Fruit fly (Drosophila melanogaster): ENCODE data around the gene CG43102.

The CG43102 gene

dm6 chr3R:17759773-17760476, 34.4 kb downstream of the CG43102 start (continued):
- no peak for TF ChIP-seq Ada2b (GFP tag; IDR thresholded peaks at IDR 0.05)
- TF ChIP-seq Fer3 (tag; optimal IDR thresholded peaks at IDR 0.05), result peak; percentile 13
- no peak for TF ChIP-seq ftz-f1 (GFP tag; optimal IDR thresholded peaks at IDR 0.05)
- no peak for TF ChIP-seq pan (optimal IDR thresholded peaks at IDR 0.05)
- TF ChIP-seq pan (GFP tag; optimal IDR thresholded peaks at IDR 0.05 in 1 of 2, IDR thresholded peaks at IDR 0.05 in 1 of 2), result no peak
- no peak for TF ChIP-seq D19B (GFP tag; optimal IDR thresholded peaks at IDR 0.05)
- no peak for TF ChIP-seq crp (GFP tag; optimal IDR thresholded peaks at IDR 0.05)
- no peak for TF ChIP-seq Poxn (GFP tag; IDR thresholded peaks at IDR 0.05)
- no peak for TF ChIP-seq CG13123 (GFP tag; optimal IDR thresholded peaks at IDR 0.05)
- no peak for TF ChIP-seq Stat92E (GFP tag; optimal IDR thresholded peaks at IDR 0.05)
- TF ChIP-seq HmgD (GFP tag; optimal IDR thresholded peaks at IDR 0.05), result no peak
- no peak for TF ChIP-seq CG17802 (tag; optimal IDR thresholded peaks at IDR 0.05)
- TF ChIP-seq Hey (tag; optimal IDR thresholded peaks at IDR 0.05), result no peak
- TF ChIP-seq CG11398 (GFP tag; optimal IDR thresholded peaks at IDR 0.05), result no peak
- no peak for TF ChIP-seq CG2129 (GFP tag; IDR thresholded peaks at IDR 0.05; ENCODE audit: partially characterized antibody)
- TF ChIP-seq CG9215 (GFP tag; IDR thresholded peaks at IDR 0.05), result no peak
- TF ChIP-seq CG13624 (GFP tag; optimal IDR thresholded peaks at IDR 0.05), result no peak
- TF ChIP-seq otp (GFP tag; IDR thresholded peaks at IDR 0.05), result no peak
- no peak for TF ChIP-seq CG30403 (GFP tag; optimal IDR thresholded peaks at IDR 0.05)
- no peak for TF ChIP-seq dpn (GFP tag; optimal IDR thresholded peaks at IDR 0.05)
- no peak for TF ChIP-seq pnt (GFP tag; optimal IDR thresholded peaks at IDR 0.05)
- no peak for TF ChIP-seq ap (GFP tag; IDR thresholded peaks at IDR 0.05)
- no peak for TF ChIP-seq da (GFP tag; optimal IDR thresholded peaks at IDR 0.05)
- TF ChIP-seq Optix (GFP tag; IDR thresholded peaks at IDR 0.05), result no peak
- TF ChIP-seq Fer2 (tag; optimal IDR thresholded peaks at IDR 0.05), result no peak
- peak; percentile 69 for TF ChIP-seq sd (tag; optimal IDR thresholded peaks at IDR 0.05)
- TF ChIP-seq nmo (GFP tag; optimal IDR thresholded peaks at IDR 0.05), result no peak
- TF ChIP-seq tgo (GFP tag; IDR thresholded peaks at IDR 0.05), result no peak
- TF ChIP-seq CG17912 (GFP tag; optimal IDR thresholded peaks at IDR 0.05), result no peak
- no peak for TF ChIP-seq lilli (GFP tag; optimal IDR thresholded peaks at IDR 0.05)
- TF ChIP-seq nom (GFP tag; optimal IDR thresholded peaks at IDR 0.05), result no peak
- no peak for TF ChIP-seq CG43689 (GFP tag; IDR thresholded peaks at IDR 0.05)
- TF ChIP-seq NfI (GFP tag; optimal IDR thresholded peaks at IDR 0.05), result no peak
- peak; percentile 57 for TF ChIP-seq CG18599 (GFP tag; optimal IDR thresholded peaks at IDR 0.05)
- TF ChIP-seq dati (GFP tag; IDR thresholded peaks at IDR 0.05), result no peak
- TF ChIP-seq CG3726 (GFP tag; IDR thresholded peaks at IDR 0.05), result no peak
- TF ChIP-seq CG11093 (GFP tag; IDR thresholded peaks at IDR 0.05), result no peak
- peak; percentile 20; the same call in 1 of the 3 replicates for TF ChIP-seq vnd (GFP tag; IDR thresholded peaks at IDR 0.05; ENCODE audit: partially characterized antibody)
- no peak for TF ChIP-seq CG9817 (tag; optimal IDR thresholded peaks at IDR 0.05)
- TF ChIP-seq tap (tag; optimal IDR thresholded peaks at IDR 0.05), result no peak
- no peak for TF ChIP-seq psq (GFP tag; optimal IDR thresholded peaks at IDR 0.05)
- TF ChIP-seq CG15073 (GFP tag; optimal IDR thresholded peaks at IDR 0.05), result no peak
- TF ChIP-seq CG9609 (GFP tag; optimal IDR thresholded peaks at IDR 0.05), result no peak
- TF ChIP-seq Mes4 (GFP tag; optimal IDR thresholded peaks at IDR 0.05), result no peak
- no peak for TF ChIP-seq CG16863 (GFP tag; optimal IDR thresholded peaks at IDR 0.05)
- no peak for TF ChIP-seq Hand (GFP tag; optimal IDR thresholded peaks at IDR 0.05)
- peak; percentile 14 for TF ChIP-seq CG13296 (GFP tag; optimal IDR thresholded peaks at IDR 0.05)
- TF ChIP-seq CG33557 (GFP tag; optimal IDR thresholded peaks at IDR 0.05), result no peak
- no peak for TF ChIP-seq CG1024 (GFP tag; IDR thresholded peaks at IDR 0.05)
- peak; percentile 34 for TF ChIP-seq Hmr (GFP tag; optimal IDR thresholded peaks at IDR 0.05)

All from whole organism, embryonic.